Fruit fly (Drosophila melanogaster) whole organism, embryonic: Measurements from ENCODE around the gene trr.

Experiments used
- Adf1 ChIP-seq: fragments of 200-800 bp; sonication (Bioruptor generic); IDR thresholded peaks from 2 replicates; pipeline ENCODE4 v1.3.6; 2022; ENCODE audit warnings: missing biosample characterization, missing genetic modification characterization
- BEAF-32 ChIP-seq: fragments of 200-800 bp; sonication (Bioruptor generic); optimal IDR thresholded peaks from 3 replicates; lab custom pipeline; 2017; ENCODE audit warnings: missing biosample characterization, missing genetic modification characterization, mild to moderate bottlenecking, moderate library complexity, missing genetic modification reagents
- C15 ChIP-seq: fragments of 200-800 bp; sonication (Bioruptor generic); IDR thresholded peaks from 3 replicates; pipeline ENCODE4 v1.3.6; 2022; ENCODE audit warnings: missing biosample characterization, missing genetic modification characterization
- CG10267 ChIP-seq: fragments of 200-800 bp; sonication (Bioruptor generic); optimal IDR thresholded peaks from 2 replicates; lab custom pipeline; 2018; ENCODE audit warnings: missing biosample characterization, mild to moderate bottlenecking, missing genetic modification characterization, moderate library complexity
- CG10543 ChIP-seq: fragments of 200-800 bp; sonication (Bioruptor generic); optimal IDR thresholded peaks from 3 replicates; lab custom pipeline; 2017; ENCODE audit warnings: missing biosample characterization, mild to moderate bottlenecking, missing genetic modification characterization, moderate library complexity
- CG10979 ChIP-seq: fragments of 200-800 bp; sonication (Bioruptor generic); optimal IDR thresholded peaks from 2 replicates; lab custom pipeline; 2018; ENCODE audit warnings: missing biosample characterization, mild to moderate bottlenecking, missing genetic modification characterization, moderate library complexity
- CG11247 ChIP-seq: fragments of 200-800 bp; sonication (Bioruptor generic); IDR thresholded peaks from 2 replicates; pipeline ENCODE4 v1.3.6; 2022; ENCODE audit warnings: missing biosample characterization, missing genetic modification characterization
- CG11695 ChIP-seq: fragments of 200-800 bp; sonication (Bioruptor generic); IDR thresholded peaks from 3 replicates; pipeline ENCODE4 v1.3.6; 2022; ENCODE audit warnings: missing biosample characterization, missing genetic modification characterization
- CG12071 ChIP-seq: fragments of 200-800 bp; sonication (Bioruptor generic); optimal IDR thresholded peaks from 3 replicates; lab custom pipeline; 2018; ENCODE audit warnings: missing biosample characterization, mild to moderate bottlenecking, missing genetic modification characterization
- CG12219 ChIP-seq: fragments of 200-800 bp; sonication (Bioruptor generic); optimal IDR thresholded peaks from 3 replicates; lab custom pipeline; 2018; ENCODE audit warnings: missing biosample characterization, mild to moderate bottlenecking, missing genetic modification characterization
- CG12236 ChIP-seq: fragments of 200-800 bp; sonication (Bioruptor generic); optimal IDR thresholded peaks from 2 replicates; lab custom pipeline; 2016; ENCODE audit warnings: missing biosample characterization, missing genetic modification characterization
- CG13894 ChIP-seq: fragments of 200-800 bp; sonication (Bioruptor generic); optimal IDR thresholded peaks from 3 replicates; lab custom pipeline; 2018; ENCODE audit warnings: missing biosample characterization, mild to moderate bottlenecking, missing genetic modification characterization, moderate library complexity
- CG14441 ChIP-seq: fragments of 200-800 bp; sonication (Bioruptor generic); IDR thresholded peaks from 2 replicates; pipeline ENCODE4 v1.3.6; 2022; ENCODE audit warnings: missing biosample characterization, missing genetic modification characterization
- CG17359 ChIP-seq: fragments of 200-800 bp; sonication (Bioruptor generic); optimal IDR thresholded peaks from 3 replicates; lab custom pipeline; 2018; ENCODE audit warnings: missing biosample characterization, mild to moderate bottlenecking, missing genetic modification characterization, moderate library complexity
- CG18599 ChIP-seq: fragments of 200-800 bp; sonication (Bioruptor generic); optimal IDR thresholded peaks from 3 replicates; lab custom pipeline; 2017; ENCODE audit warnings: missing biosample characterization, missing genetic modification characterization, mild to moderate bottlenecking, moderate library complexity, missing genetic modification reagents
- CG2712 ChIP-seq: fragments of 200-800 bp; optimal IDR thresholded peaks from 3 replicates; lab custom pipeline; 2019; ENCODE audit warnings: missing biosample characterization, mild to moderate bottlenecking, missing genetic modification characterization, moderate library complexity
- CG31441 ChIP-seq: fragments of 200-800 bp; sonication (Bioruptor generic); IDR thresholded peaks from 2 replicates; pipeline ENCODE4 v1.3.6; 2022; ENCODE audit warnings: missing biosample characterization, missing genetic modification characterization
- CG32772 ChIP-seq: fragments of 200-800 bp; sonication (Bioruptor generic); IDR thresholded peaks from 2 replicates; pipeline ENCODE4 v1.3.6; 2022; ENCODE audit warnings: missing biosample characterization, missing genetic modification characterization
- CG4328 ChIP-seq: fragments of 200-800 bp; sonication (Bioruptor generic); optimal IDR thresholded peaks from 3 replicates; lab custom pipeline; 2017; ENCODE audit warnings: missing biosample characterization, missing genetic modification reagents, missing genetic modification characterization
- CG6683 ChIP-seq: fragments of 200-800 bp; sonication (Bioruptor generic); optimal IDR thresholded peaks from 2 replicates; lab custom pipeline; 2017; ENCODE audit warnings: missing biosample characterization, mild to moderate bottlenecking, missing genetic modification characterization, missing genetic modification reagents
- CG6765 ChIP-seq: fragments of 200-800 bp; sonication (Bioruptor generic); optimal IDR thresholded peaks from 3 replicates; lab custom pipeline; 2017; ENCODE audit warnings: missing biosample characterization, mild to moderate bottlenecking, missing genetic modification characterization
- CG7271 ChIP-seq: fragments of 200-800 bp; sonication (Bioruptor generic); optimal IDR thresholded peaks from 2 replicates; lab custom pipeline; 2018; ENCODE audit warnings: missing biosample characterization, mild to moderate bottlenecking, missing genetic modification characterization, moderate library complexity
- CG7372 ChIP-seq: fragments of 200-800 bp; sonication (Bioruptor generic); IDR thresholded peaks from 2 replicates; pipeline ENCODE4 v1.3.6; 2022; ENCODE audit warnings: missing biosample characterization, missing genetic modification characterization
- CG7556 ChIP-seq: fragments of 200-800 bp; sonication (Bioruptor generic); optimal IDR thresholded peaks from 2 replicates; lab custom pipeline; 2017; ENCODE audit warnings: missing biosample characterization, mild to moderate bottlenecking, missing genetic modification characterization
- CG8478 ChIP-seq: fragments of >200 bp; optimal IDR thresholded peaks from 2 replicates; lab custom pipeline; 2018
- Camta ChIP-seq: fragments of 200-800 bp; sonication (Bioruptor generic); optimal IDR thresholded peaks from 2 replicates; lab custom pipeline; 2016; ENCODE audit warnings: missing biosample characterization, missing genetic modification characterization
- CkIIα-i1 ChIP-seq: fragments of 200-800 bp; sonication (Bioruptor generic); IDR thresholded peaks from 2 replicates; pipeline ENCODE4 v1.3.6; 2022; ENCODE audit warnings: missing biosample characterization, missing genetic modification characterization
- D19A ChIP-seq: fragments of 200-800 bp; optimal IDR thresholded peaks from 3 replicates; lab custom pipeline; 2019; ENCODE audit warnings: missing biosample characterization, mild to moderate bottlenecking, missing genetic modification characterization, moderate library complexity
- Doc3 ChIP-seq: fragments of 200-800 bp; sonication (Bioruptor generic); IDR thresholded peaks from 3 replicates; pipeline ENCODE4 v1.3.6; 2022; ENCODE audit warnings: missing biosample characterization, missing genetic modification characterization; ENCODE audit not compliant: partially characterized antibody
- Ets65A ChIP-seq: fragments of 200-800 bp; sonication (Bioruptor generic); peaks from one replicate; lab custom pipeline; 2016; ENCODE audit warnings: missing biosample characterization, missing genetic modification characterization
- Hand ChIP-seq: fragments of 200-800 bp; sonication (Bioruptor generic); optimal IDR thresholded peaks from 2 replicates; lab custom pipeline; 2017; ENCODE audit warnings: mild to moderate bottlenecking, missing biosample characterization, missing genetic modification reagents, missing genetic modification characterization
- Hey ChIP-seq: fragments of 200-800 bp; sonication (Bioruptor generic); optimal IDR thresholded peaks from 3 replicates; lab custom pipeline; 2018; ENCODE audit warnings: missing biosample characterization, mild to moderate bottlenecking, missing genetic modification characterization
- Lpt ChIP-seq: fragments of >200 bp; optimal IDR thresholded peaks from 2 replicates; lab custom pipeline; 2018; ENCODE audit warnings: missing biosample characterization, missing genetic modification characterization
- Nf-YB ChIP-seq: fragments of 200-800 bp; sonication (Bioruptor generic); optimal IDR thresholded peaks from 3 replicates; lab custom pipeline; 2019; ENCODE audit warnings: missing biosample characterization, mild to moderate bottlenecking, missing genetic modification characterization, moderate library complexity
- Optix ChIP-seq: fragments of 200-800 bp; sonication (Bioruptor generic); IDR thresholded peaks from 3 replicates; pipeline ENCODE4 v1.3.6; 2022; ENCODE audit warnings: missing biosample characterization, missing genetic modification characterization
- Ptx1 ChIP-seq: fragments of 200-800 bp; sonication (Bioruptor generic); IDR thresholded peaks from 2 replicates; pipeline ENCODE4 v1.3.6; 2022; ENCODE audit warnings: missing biosample characterization, missing genetic modification characterization
- Ravus ChIP-seq: fragments of 200-800 bp; sonication (Bioruptor generic); IDR thresholded peaks from 2 replicates; pipeline ENCODE4 v1.3.6; 2022; ENCODE audit warnings: missing biosample characterization, missing genetic modification characterization
- az2 ChIP-seq: fragments of 200-800 bp; sonication (Bioruptor generic); optimal IDR thresholded peaks from 3 replicates; lab custom pipeline; 2016; ENCODE audit warnings: missing biosample characterization, missing genetic modification characterization
- bcd ChIP-seq: fragments of 200-800 bp; sonication (Bioruptor generic); optimal IDR thresholded peaks from 2 replicates; lab custom pipeline; 2017; ENCODE audit warnings: missing biosample characterization, mild to moderate bottlenecking, missing genetic modification characterization
- dan ChIP-seq: fragments of 200-800 bp; sonication (Bioruptor generic); IDR thresholded peaks from 2 replicates; pipeline ENCODE4 v1.3.6; 2022; ENCODE audit warnings: missing biosample characterization, missing genetic modification characterization
- exex ChIP-seq: fragments of 200-800 bp; sonication (Bioruptor generic); optimal IDR thresholded peaks from 4 replicates; lab custom pipeline; 2018; ENCODE audit warnings: missing biosample characterization, mild to moderate bottlenecking, missing genetic modification characterization, moderate library complexity
- gem ChIP-seq: fragments of 200-800 bp; sonication (Bioruptor generic); optimal IDR thresholded peaks from 2 replicates; lab custom pipeline; 2019; ENCODE audit warnings: missing biosample characterization, mild to moderate bottlenecking, missing genetic modification characterization, moderate library complexity
- her ChIP-seq: fragments of 200-800 bp; sonication (Bioruptor generic); optimal IDR thresholded peaks from 2 replicates; lab custom pipeline; 2016; ENCODE audit warnings: missing biosample characterization, missing genetic modification characterization
- hth ChIP-seq: fragments of >200 bp; optimal IDR thresholded peaks from 2 replicates; lab custom pipeline; 2017; ENCODE audit warnings: inconsistent platforms
- jing ChIP-seq: fragments of 200-800 bp; sonication (Bioruptor generic); optimal IDR thresholded peaks from 2 replicates; lab custom pipeline; 2018; ENCODE audit warnings: missing biosample characterization, mild to moderate bottlenecking, missing genetic modification characterization
- nerfin-1 ChIP-seq: fragments of 200-800 bp; sonication (Bioruptor generic); optimal IDR thresholded peaks from 3 replicates; lab custom pipeline; 2019; ENCODE audit warnings: missing biosample characterization, mild to moderate bottlenecking, missing genetic modification characterization, moderate library complexity
- nom ChIP-seq: fragments of 200-800 bp; sonication (Bioruptor generic); optimal IDR thresholded peaks from 2 replicates; lab custom pipeline; 2017; ENCODE audit warnings: missing biosample characterization, missing genetic modification characterization, mild to moderate bottlenecking, moderate library complexity, missing genetic modification reagents
- onecut ChIP-seq: fragments of 200-800 bp; sonication (Bioruptor generic); IDR thresholded peaks from 2 replicates; pipeline ENCODE4 v1.3.6; 2022; ENCODE audit warnings: missing biosample characterization, missing genetic modification characterization
- pzg ChIP-seq: fragments of 200-800 bp; sonication (Bioruptor generic); optimal IDR thresholded peaks from 3 replicates; lab custom pipeline; 2018; ENCODE audit warnings: missing biosample characterization, mild to moderate bottlenecking, missing genetic modification characterization, moderate library complexity
- ssp ChIP-seq: fragments of 200-800 bp; sonication (Bioruptor generic); IDR thresholded peaks from 2 replicates; pipeline ENCODE4 v1.3.6; 2022; ENCODE audit warnings: missing biosample characterization, missing genetic modification characterization
- tap ChIP-seq: fragments of 200-800 bp; optimal IDR thresholded peaks from 3 replicates; lab custom pipeline; 2019; ENCODE audit warnings: missing biosample characterization, mild to moderate bottlenecking, missing genetic modification characterization, moderate library complexity
- usp ChIP-seq: fragments of >200 bp; optimal IDR thresholded peaks from 2 replicates; lab custom pipeline; 2017; ENCODE audit warnings: missing biosample characterization, missing genetic modification characterization
- yki ChIP-seq: fragments of >200 bp; optimal IDR thresholded peaks from 3 replicates; lab custom pipeline; 2018

The trr gene

DNA sequence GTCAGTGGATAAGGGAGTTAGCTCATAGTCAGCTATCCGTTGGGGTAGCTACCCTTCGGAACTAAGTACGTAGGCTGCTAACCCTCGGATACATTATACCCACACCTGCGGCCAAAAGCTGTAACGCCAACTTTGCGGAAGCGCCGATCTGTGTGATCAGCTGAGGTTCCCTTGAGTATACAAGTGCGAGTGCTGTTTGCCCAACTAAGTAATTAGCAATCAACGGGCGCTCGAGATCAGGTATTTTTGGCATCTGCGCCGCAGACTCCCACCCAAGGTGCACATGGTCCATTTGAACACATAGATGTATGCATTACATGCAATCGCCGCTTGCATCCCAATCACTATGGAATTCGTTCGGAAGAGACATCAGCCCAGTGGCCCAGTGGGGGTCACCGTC lies 35.7 kb downstream of the trr start (continued):
- no peak for TF ChIP-seq CG7271 (tag; lab: Kevin White, UChicago)
- TF ChIP-seq CG14441 (GFP tag; lab: Robert Waterston, UW) = peak; percentile 55; the same call in 1 of the 2 replicates
- TF ChIP-seq jing (GFP tag; lab: Kevin White, UChicago) = no peak
- peak; percentile 82 for TF ChIP-seq CG6683 (GFP tag; lab: Kevin White, UChicago)
- no peak for TF ChIP-seq CG10979
- TF ChIP-seq dan (GFP tag; lab: Robert Waterston, UW) = no peak
- no peak for TF ChIP-seq ssp (GFP tag; lab: Robert Waterston, UW)
- no peak for TF ChIP-seq CG10267 (tag; lab: Kevin White, UChicago)
- peak; percentile 73 for TF ChIP-seq Hey
- TF ChIP-seq CG32772 = 0 out of 2 replicates have a peak, but pooled peaks have one; percentile 21
- TF ChIP-seq hth (lab: Kevin White, UChicago) = no peak
- TF ChIP-seq Ets65A (GFP tag; lab: Kevin White, UChicago) = peak; percentile 82
- TF ChIP-seq onecut = peak; percentile 44
- TF ChIP-seq CG12219 (GFP tag; lab: Kevin White, UChicago) = peak; percentile 47
- peak; percentile 72; the same call in 1 of the 2 replicates for TF ChIP-seq Adf1 (GFP tag; lab: Robert Waterston, UW)
- no peak for TF ChIP-seq tap (tag; lab: Kevin White, UChicago)
- TF ChIP-seq az2 (GFP tag; lab: Kevin White, UChicago) = no peak
- peak; percentile 72 for TF ChIP-seq CG7556 (GFP tag; lab: Kevin White, UChicago)
- no peak for TF ChIP-seq Nf-YB
- peak; percentile 89 for TF ChIP-seq Hand (GFP tag; lab: Kevin White, UChicago)
- peak; percentile 59 for TF ChIP-seq Camta (GFP tag; lab: Kevin White, UChicago)
- no peak; the same call in 1 of the 2 replicates for TF ChIP-seq Ravus
- TF ChIP-seq CG12236 (GFP tag; lab: Kevin White, UChicago) = no peak
- 0 out of 2 replicates have a peak, but pooled peaks have one; percentile 14 for TF ChIP-seq CG7372 (GFP tag; lab: Robert Waterston, UW)
- TF ChIP-seq nom = no peak
- TF ChIP-seq CG4328 (GFP tag; lab: Kevin White, UChicago) = peak; percentile 64
- no peak for TF ChIP-seq Lpt (GFP tag; lab: Kevin White, UChicago)
- TF ChIP-seq CG13894 = peak; percentile 83
- TF ChIP-seq nerfin-1 (tag; lab: Kevin White, UChicago) = no peak
- peak; percentile 71; the same call in 1 of the 3 replicates for TF ChIP-seq C15 (GFP tag; lab: Robert Waterston, UW)
- TF ChIP-seq pzg (GFP tag; lab: Kevin White, UChicago) = peak; percentile 15
- TF ChIP-seq Ptx1 = no peak
- TF ChIP-seq Optix (GFP tag; lab: Robert Waterston, UW) = no peak

DNA sequence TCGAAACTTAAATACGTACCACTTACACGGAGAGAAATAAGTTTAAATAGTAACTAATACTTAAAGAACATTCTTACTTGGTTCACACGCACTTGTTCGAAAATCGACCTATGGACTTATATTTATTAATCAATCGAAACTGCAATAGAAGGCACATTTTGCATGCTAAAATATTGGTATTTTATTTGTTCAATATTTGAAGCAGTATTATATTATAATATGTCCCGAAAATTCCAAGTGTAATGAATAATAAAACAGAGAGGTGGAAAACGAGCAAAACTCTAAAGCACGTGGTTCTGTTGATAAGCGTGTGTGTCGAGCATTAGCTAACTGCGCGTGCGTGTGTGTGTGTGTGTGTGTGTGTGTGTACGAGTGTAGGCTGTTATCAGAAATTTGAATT lies 39.8 kb downstream of the trr start:
- no peak for TF ChIP-seq yki (lab: Kevin White, UChicago)
- peak; percentile 58 for TF ChIP-seq her (GFP tag; lab: Kevin White, UChicago)
- peak; percentile 87 for TF ChIP-seq CG17359
- peak; percentile 91 for TF ChIP-seq CG10543 (GFP tag; lab: Kevin White, UChicago)
- no peak for TF ChIP-seq BEAF-32 (GFP tag; lab: Kevin White, UChicago)
- TF ChIP-seq usp (GFP tag; lab: Kevin White, UChicago) = no peak
- TF ChIP-seq CG2712 (tag; lab: Kevin White, UChicago) = peak; percentile 85
- peak; percentile 76 for TF ChIP-seq CG11695 (GFP tag; lab: Robert Waterston, UW)
- TF ChIP-seq CG11247 (GFP tag; lab: Robert Waterston, UW) = peak; percentile 77
- TF ChIP-seq CkIIα-i1 (GFP tag; lab: Robert Waterston, UW) = no peak
- TF ChIP-seq jing (GFP tag; lab: Kevin White, UChicago) = peak; percentile 70
- peak; percentile 96 for TF ChIP-seq CG18599 (GFP tag; lab: Kevin White, UChicago)
- TF ChIP-seq Doc3 (GFP tag; lab: Robert Waterston, UW) = no peak
- no peak for TF ChIP-seq CG8478 (lab: Kevin White, UChicago)
- peak; percentile 90 for TF ChIP-seq CG12071 (GFP tag; lab: Kevin White, UChicago)
- peak; percentile 76 for TF ChIP-seq CG10267 (tag; lab: Kevin White, UChicago)
- TF ChIP-seq D19A (tag; lab: Kevin White, UChicago) = peak; percentile 81
- TF ChIP-seq CG6765 (GFP tag; lab: Kevin White, UChicago) = peak; percentile 89
- peak; percentile 94 for TF ChIP-seq gem (tag; lab: Kevin White, UChicago)
- TF ChIP-seq exex (tag; lab: Kevin White, UChicago) = peak; percentile 89
- TF ChIP-seq CG31441 = peak; percentile 80
- TF ChIP-seq bcd (GFP tag; lab: Kevin White, UChicago) = peak; percentile 86
